Worm (Caenorhabditis elegans): Measurements from ENCODE around the gene C23G10.5.

The C23G10.5 gene

ce11 chrIII:6165240-6165639, 25.7 kb upstream of the C23G10.5 start:
- no peak for TF ChIP-seq unc-62 (GFP tag; optimal IDR thresholded peaks at IDR 0.05)

ce11 chrIII:6166634-6167033, 24.3 kb upstream of the C23G10.5 start:
- TF ChIP-seq unc-62 (GFP tag; optimal IDR thresholded peaks at IDR 0.05): no peak

DNA sequence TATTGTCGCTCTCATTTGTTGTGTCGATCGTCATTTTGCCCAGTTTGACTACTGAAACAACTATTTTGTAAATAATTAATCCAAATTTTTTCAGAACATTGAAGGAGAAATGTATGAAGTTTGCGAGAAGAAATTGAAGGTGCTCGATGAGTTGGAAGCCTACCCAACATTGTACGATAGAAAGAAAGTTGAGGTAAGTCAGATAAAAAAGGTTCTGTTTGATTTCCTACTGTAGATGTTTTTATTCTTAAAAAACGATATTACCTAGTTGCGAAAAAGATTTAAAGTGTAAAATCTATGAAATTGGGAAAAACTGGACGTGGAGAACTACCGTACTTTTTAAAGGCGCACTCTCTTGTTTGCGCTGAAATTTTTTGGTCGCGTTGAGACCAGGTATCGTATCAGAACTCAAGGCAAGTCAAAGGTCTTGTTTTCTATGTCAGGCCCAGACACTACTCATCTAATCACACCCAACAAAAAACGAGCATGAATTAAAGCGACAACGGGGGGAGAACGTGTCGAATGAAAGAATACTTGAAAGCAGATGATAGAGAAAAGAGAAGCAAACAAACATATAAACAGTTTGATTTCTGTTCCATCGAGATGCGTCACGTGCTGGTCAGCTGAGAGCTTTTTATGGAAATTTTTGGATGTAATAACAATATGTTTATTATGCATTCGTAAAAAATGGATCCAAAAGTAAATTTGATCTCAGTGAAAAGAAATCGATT, 22.2 kb upstream of the C23G10.5 start, which contains the start of gene efk-1:
TSS of gene efk-1 (minus strand) at position 51 of the 731 bp plus-strand sequence.
- TF ChIP-seq unc-62 (GFP tag; optimal IDR thresholded peaks at IDR 0.05): no peak

DNA sequence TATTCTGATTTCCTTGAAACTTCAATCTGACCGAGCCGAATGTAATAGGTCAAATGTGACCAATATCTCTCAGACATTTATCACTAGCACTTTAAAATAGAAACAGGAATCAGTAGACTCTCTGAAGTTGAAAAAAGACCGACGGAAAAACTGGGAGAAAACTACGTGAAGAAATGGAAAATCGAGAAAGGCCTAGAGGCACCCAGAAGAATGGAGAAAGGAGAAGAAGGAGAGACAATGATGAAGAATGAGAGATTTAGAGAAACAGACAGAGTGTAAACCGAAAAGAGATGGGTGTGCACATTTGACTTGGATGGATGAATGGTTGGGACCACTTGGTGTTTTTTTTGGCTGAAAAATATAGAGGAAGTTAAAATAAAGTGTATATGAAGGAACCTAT, 20.9 kb upstream of the C23G10.5 start:
- no peak for TF ChIP-seq unc-62 (GFP tag; optimal IDR thresholded peaks at IDR 0.05)

- TF ChIP-seq unc-62 (GFP tag; optimal IDR thresholded peaks at IDR 0.05): no peak
Measured at ce11 chrIII:6173020-6173597, 17.8 kb upstream of the C23G10.5 start, which contains the start of the genes abcf-3 and F42A10.5. Gene abcf-3 (plus strand): TSS chrIII:6173403. Gene F42A10.5 (minus strand): TSS chrIII:6173477.

ce11 chrIII:6176172-6176571, 14.7 kb upstream of the C23G10.5 start:
- TF ChIP-seq unc-62 (GFP tag; optimal IDR thresholded peaks at IDR 0.05): no peak

DNA sequence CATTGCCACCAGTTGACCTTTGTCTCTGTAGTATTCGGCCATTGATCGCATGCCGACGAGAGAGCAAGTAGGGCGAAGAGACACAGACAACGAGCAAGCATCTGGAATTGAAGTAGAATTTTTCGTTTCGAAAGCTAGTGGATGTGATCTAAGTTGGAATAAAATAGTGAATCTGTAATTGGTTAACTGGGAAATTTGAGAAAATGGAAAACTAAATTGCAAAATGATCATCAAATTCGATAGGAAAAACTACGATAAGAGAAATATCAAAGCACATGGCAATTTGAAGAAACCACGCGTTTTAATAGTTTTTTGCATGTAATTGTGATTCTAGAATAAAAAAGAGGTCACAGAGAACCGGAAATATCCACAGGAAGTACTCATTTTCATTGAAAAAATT, 14.1 kb upstream of the C23G10.5 start, which contains the start of gene F42A10.6:
TSS of gene F42A10.6 (minus strand) at position 101 of the 400 bp plus-strand sequence.
- no peak for TF ChIP-seq unc-62 (GFP tag; optimal IDR thresholded peaks at IDR 0.05)

ce11 chrIII:6177631-6178030, 13.3 kb upstream of the C23G10.5 start:
- TF ChIP-seq unc-62 (GFP tag; optimal IDR thresholded peaks at IDR 0.05): no peak

- TF ChIP-seq unc-62 (GFP tag; optimal IDR thresholded peaks at IDR 0.05): no peak
Measured at ce11 chrIII:6178586-6178985, 12.3 kb upstream of the C23G10.5 start, which contains the start of gene F42A10.7. Gene F42A10.7 (minus strand): TSS chrIII:6178686.

- TF ChIP-seq unc-62 (GFP tag; optimal IDR thresholded peaks at IDR 0.05): no peak
Measured at ce11 chrIII:6179062-6179461, 11.8 kb upstream of the C23G10.5 start.

DNA sequence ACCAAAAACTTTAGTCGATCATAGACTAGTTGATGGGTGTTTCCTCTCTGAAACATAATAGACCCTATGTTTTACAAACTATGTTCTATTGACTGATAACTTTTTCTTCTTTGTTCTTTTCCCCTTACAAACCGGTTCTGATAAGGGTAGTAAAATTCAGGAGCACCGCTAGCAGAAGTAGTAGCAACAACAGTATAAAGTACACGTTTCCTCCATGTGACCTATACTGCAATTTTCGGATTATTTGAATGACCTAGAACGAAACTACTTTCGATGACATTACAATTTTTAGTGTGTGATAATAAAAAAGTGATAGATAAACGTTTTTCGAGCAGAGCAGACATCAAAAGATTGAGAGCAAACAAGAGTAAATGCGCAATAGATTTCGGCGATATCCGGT, 10.6 kb upstream of the C23G10.5 start:
- no peak for TF ChIP-seq unc-62 (GFP tag; optimal IDR thresholded peaks at IDR 0.05)

- no peak for TF ChIP-seq unc-62 (GFP tag; optimal IDR thresholded peaks at IDR 0.05)
Measured at ce11 chrIII:6183118-6183517, 7.8 kb upstream of the C23G10.5 start, which contains the start of gene nas-28. Gene nas-28 (minus strand): TSS chrIII:6183218.

DNA sequence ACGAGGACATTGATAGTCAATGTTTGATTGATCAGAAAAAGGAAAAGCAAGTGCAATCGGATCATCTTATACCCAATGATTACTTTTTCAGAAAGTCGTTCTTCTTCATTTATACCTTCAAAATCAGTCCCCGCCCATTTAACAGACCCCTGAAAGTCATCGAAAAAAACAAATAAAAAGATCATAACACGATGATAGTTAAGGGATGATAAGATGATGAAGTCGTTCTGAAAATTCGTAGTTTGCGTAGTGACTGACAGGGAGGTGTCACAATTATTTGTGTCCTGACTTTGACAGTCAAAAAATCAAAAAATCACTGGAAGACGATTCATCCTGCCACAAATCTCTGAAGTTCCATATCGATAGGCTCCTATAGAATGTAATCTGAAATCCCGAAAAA, 3.6 kb downstream of the C23G10.5 start, which contains the start of gene ugt-66:
TSS of gene ugt-66 (minus strand) at position 101 of the 400 bp plus-strand sequence.
- no peak for TF ChIP-seq unc-62 (GFP tag; optimal IDR thresholded peaks at IDR 0.05)

DNA sequence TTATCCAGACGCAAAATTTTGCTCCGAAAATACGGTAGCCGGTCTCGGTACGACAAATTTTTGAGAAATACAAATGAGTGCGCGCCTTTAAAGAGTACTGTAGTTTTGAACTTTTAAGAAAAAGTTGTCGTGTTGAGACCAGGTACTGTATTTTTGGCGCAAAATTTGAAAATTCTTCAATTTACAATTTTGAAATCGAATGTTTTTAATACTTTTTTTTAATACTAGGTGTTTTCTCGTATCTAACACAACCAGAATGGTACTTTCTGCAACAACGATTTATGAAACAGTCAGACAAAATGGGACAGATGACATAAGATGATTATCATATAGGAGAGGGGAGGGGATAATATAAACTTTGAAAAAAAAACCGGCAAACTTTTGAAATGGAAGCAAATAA, 4.8 kb downstream of the C23G10.5 start:
- no peak for TF ChIP-seq unc-62 (GFP tag; optimal IDR thresholded peaks at IDR 0.05)

DNA sequence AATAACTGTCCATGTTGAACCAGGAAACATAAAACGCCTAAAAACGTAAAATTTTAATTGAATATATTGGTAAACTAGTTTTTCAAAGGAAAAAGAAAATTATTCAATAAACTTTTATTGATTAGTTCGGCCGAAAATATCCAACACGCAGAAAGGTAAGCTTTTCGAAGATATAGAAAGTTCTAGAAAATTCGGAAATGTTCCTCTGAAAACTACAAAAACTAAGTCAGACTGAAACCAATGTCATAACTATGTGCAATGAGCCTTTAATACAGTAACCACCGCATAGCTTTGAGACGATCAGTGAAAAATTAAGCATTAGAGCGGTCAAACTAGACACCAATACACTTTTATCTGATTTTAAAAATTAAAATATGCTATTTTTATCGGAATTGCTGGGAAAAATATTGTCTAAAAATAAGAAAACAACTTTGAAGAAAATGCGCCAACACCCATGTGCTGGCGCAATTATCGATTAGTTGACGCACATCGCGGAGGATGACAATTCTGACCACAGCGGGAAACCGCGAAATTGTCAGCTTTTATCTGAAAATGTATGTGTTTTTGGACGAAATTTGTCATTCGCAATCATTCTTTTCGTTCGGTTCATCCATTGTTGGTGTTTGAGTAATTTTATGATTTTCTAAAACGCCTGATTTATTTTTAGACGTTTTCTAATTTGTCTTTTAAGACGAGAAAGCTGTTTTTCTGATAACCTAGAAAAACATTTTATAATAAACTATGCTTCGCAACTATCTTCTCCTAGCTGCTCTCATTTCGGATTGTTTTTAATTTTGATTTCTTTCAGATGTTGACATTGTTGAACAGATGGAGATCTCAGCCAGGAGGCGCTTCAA, 7.7 kb downstream of the C23G10.5 start, which contains the start of the genes C23G10.7 and rpn-2:
TSS of gene C23G10.7 (minus strand) at position 37 of the 857 bp plus-strand sequence.
TSS of gene rpn-2 (plus strand) at position 807 of the 857 bp plus-strand sequence.
- TF ChIP-seq unc-62 (GFP tag; optimal IDR thresholded peaks at IDR 0.05): no peak

DNA sequence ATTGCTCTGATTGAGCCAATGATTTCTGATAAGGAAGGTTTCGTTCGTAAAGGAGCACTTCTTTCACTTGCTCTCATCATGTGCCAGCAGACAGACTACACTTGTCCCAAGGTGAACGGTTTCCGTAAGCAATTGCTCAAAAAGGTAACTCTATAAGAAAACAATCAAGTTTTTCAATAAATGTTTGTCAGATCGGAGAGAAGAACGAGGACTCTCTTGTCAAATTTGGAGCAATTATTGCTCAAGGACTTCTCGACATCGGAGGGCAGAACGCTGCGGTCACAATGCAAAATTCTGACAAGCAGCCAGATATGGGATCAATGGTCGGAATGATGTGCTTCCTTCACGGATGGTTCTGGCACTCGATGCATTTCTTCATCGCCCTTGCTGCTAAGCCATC, 10.4 kb downstream of the C23G10.5 start:
- TF ChIP-seq unc-62 (GFP tag; optimal IDR thresholded peaks at IDR 0.05): no peak

All from whole organism, dauer.